Worm (Caenorhabditis elegans): ENCODE measurements around the gene cdh-1.

DNA sequence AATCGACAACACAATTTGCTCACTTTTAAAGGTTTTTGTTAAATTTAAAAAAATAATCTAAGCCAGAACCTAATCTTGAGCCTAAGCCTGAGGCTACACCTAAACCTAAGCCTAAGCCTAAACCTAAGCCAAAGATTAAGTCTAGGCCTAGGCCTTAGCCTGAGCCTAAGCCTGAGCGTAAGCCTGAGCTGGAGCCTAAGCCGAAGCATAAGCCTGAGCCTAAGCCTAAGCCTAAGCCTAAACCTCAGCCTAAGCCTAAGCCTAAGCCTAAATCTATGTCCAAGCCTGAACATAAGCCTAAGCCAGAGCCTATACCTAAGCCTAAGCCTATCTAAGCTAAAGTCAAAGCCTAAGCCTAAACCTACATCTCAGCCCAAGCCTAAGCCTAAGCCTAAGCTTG lies 27.1 kb downstream of the cdh-1 start:
- TF ChIP-seq tra-4 (tag; optimal IDR thresholded peaks at IDR 0.05): no peak
- TF ChIP-seq tbx-37 (GFP tag; conservative IDR thresholded peaks at IDR 0.05): no peak
- no peak for TF ChIP-seq scrt-1 (GFP tag; IDR thresholded peaks at IDR 0.05)
- no peak for TF ChIP-seq hnd-1 (tag; optimal IDR thresholded peaks at IDR 0.05)
- TF ChIP-seq B0310.2 (tag; optimal IDR thresholded peaks at IDR 0.05): no peak
- no peak for TF ChIP-seq ama-1 (optimal IDR thresholded peaks at IDR 0.05)
- no peak for TF ChIP-seq aly-1 (tag; optimal IDR thresholded peaks at IDR 0.05)
- TF ChIP-seq tbx-11 (GFP tag; IDR thresholded peaks at IDR 0.05): no peak
- TF ChIP-seq F13C5.2 (tag; optimal IDR thresholded peaks at IDR 0.05): no peak
- no peak for TF ChIP-seq sea-1 (GFP tag; conservative IDR thresholded peaks at IDR 0.05)
- no peak for TF ChIP-seq flt-1 (GFP tag; IDR thresholded peaks at IDR 0.05)
- no peak for TF ChIP-seq hmbx-1 (tag; optimal IDR thresholded peaks at IDR 0.05)
- no peak for TF ChIP-seq hmg-4 (GFP tag; optimal IDR thresholded peaks at IDR 0.05)
- TF ChIP-seq pes-1 (GFP tag; IDR thresholded peaks at IDR 0.05): no peak

All from whole organism, early embryonic.